Worm (Caenorhabditis elegans): ENCODE results near the gene gcy-13.
A peak's percentile ranks its signal among the peaks of the same experiment; 100 is the strongest.

Gene gcy-13

DNA sequence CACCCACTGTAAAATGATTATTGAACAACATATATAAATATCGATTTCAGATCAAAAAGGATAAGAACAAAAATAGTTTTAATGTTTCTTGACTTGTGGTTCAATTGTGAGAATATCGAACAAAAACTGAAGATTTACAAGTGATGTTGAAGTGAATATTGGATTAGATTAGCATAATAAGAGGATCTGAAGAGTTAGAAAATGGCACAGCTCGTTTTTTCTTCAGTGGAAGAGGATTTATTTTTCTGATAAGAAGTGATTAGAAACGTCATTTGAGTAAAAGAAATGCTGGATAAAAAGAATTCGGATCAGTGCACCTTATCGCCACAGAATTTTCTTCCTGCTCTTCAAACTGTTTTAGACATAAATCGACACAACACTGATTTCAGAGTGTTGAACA, 26.4 kb upstream of the gcy-13 start, which contains the start of gene twk-14:
Gene twk-14, minus strand, starts transcription at position 8 of the 400 bp plus-strand sequence.
- TF ChIP-seq tlp-1 (tag; optimal IDR thresholded peaks at IDR 0.05), result no peak
- no peak for TF ChIP-seq ztf-11 (tag; optimal IDR thresholded peaks at IDR 0.05)
- peak; percentile 9 for TF ChIP-seq egl-13 (tag; optimal IDR thresholded peaks at IDR 0.05)
- TF ChIP-seq nhr-28 (tag; optimal IDR thresholded peaks at IDR 0.05), result no peak
- TF ChIP-seq lin-39 (tag; optimal IDR thresholded peaks at IDR 0.05), result no peak
- no peak for TF ChIP-seq blmp-1 (tag; optimal IDR thresholded peaks at IDR 0.05)
- no peak for TF ChIP-seq hlh-17 (GFP tag; optimal IDR thresholded peaks at IDR 0.05; ENCODE audit: borderline replicate concordance)
- no peak for TF ChIP-seq irx-1 (tag; optimal IDR thresholded peaks at IDR 0.05)
- no peak for TF ChIP-seq nhr-47 (tag; optimal IDR thresholded peaks at IDR 0.05)
- peak; percentile 90 for TF ChIP-seq dsc-1 (tag; optimal IDR thresholded peaks at IDR 0.05)
- no peak for TF ChIP-seq alr-1 (tag; optimal IDR thresholded peaks at IDR 0.05; ENCODE audit: borderline replicate concordance)
- TF ChIP-seq nhr-12 (tag; optimal IDR thresholded peaks at IDR 0.05), result no peak
- TF ChIP-seq nhr-20 (tag; optimal IDR thresholded peaks at IDR 0.05), result no peak
- no peak for TF ChIP-seq unc-86 (tag; optimal IDR thresholded peaks at IDR 0.05)
- TF ChIP-seq nhr-76 (tag; optimal IDR thresholded peaks at IDR 0.05), result no peak
- TF ChIP-seq pax-3 (tag; optimal IDR thresholded peaks at IDR 0.05), result peak; percentile 48
- TF ChIP-seq lir-3 (tag; optimal IDR thresholded peaks at IDR 0.05; ENCODE audit: poor library complexity), result no peak
- no peak for TF ChIP-seq mef-2 (tag; optimal IDR thresholded peaks at IDR 0.05)

DNA sequence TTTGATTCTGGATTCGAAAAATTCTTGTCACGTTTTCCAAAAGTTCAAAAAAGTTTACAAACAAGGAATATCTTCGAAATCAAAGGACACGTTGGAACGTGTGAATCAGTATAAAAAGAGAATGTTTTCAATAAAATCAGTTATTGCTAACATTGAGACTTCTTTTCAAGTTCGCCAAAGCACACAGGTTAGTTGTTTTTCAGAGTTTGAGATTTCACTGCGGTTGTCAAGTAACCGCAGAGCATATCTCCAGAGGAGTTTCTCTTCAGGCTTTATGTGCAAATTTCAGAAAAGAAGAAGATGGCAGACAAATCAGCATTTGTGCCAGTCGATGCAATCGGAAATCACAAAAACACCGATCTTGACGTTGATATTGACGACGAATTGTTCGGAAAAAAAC, 16.8 kb upstream of the gcy-13 start, which contains the start of gene K01D12.15:
Gene K01D12.15, plus strand, starts transcription at position 301 of the 400 bp plus-strand sequence.
- TF ChIP-seq dpl-1 (GFP tag; optimal IDR thresholded peaks at IDR 0.05) (no peak), F16B12.6 (tag; optimal IDR thresholded peaks at IDR 0.05) (no peak), nhr-237 (tag; optimal IDR thresholded peaks at IDR 0.05) (no peak), tlp-1 (tag; optimal IDR thresholded peaks at IDR 0.05) (no peak), elt-3 (tag; optimal IDR thresholded peaks at IDR 0.05) (no peak), nhr-28 (tag; optimal IDR thresholded peaks at IDR 0.05) (no peak), nhr-71 (tag; optimal IDR thresholded peaks at IDR 0.05) (no peak), unc-62 (GFP tag; optimal IDR thresholded peaks at IDR 0.05) (no peak), alr-1 (tag; optimal IDR thresholded peaks at IDR 0.05; ENCODE audit: borderline replicate concordance) (no peak), nhr-47 (tag; optimal IDR thresholded peaks at IDR 0.05) (no peak), blmp-1 (tag; optimal IDR thresholded peaks at IDR 0.05) (no peak), unc-30 (tag; optimal IDR thresholded peaks at IDR 0.05) (no peak), lsy-2 (tag; optimal IDR thresholded peaks at IDR 0.05) (no peak), nhr-12 (tag; optimal IDR thresholded peaks at IDR 0.05) (no peak), sup-37 (GFP tag; optimal IDR thresholded peaks at IDR 0.05) (no peak)

DNA sequence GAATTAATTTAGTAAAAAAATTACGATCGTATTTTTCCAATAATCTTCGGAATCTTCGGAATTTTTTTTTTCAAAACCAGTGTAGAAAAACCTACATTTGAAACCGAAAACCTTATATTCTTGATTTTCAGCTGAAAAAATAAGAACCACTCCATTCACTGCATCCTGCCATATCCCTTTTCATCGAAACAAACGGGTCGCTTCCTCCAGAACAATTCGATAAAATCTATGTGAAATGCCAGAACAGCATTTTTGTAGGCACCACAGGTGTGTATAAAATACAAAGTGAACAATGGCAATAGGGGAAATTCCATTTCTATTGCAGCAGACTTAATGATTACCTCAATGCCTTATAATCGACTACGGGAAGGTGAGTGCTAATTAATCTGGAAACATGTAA, 7.9 kb upstream of the gcy-13 start, which contains the start of gene K01D12.1:
Gene K01D12.1, plus strand, starts transcription at position 301 of the 400 bp plus-strand sequence.
- no peak for TF ChIP-seq blmp-1 (tag; optimal IDR thresholded peaks at IDR 0.05)
- no peak for TF ChIP-seq nhr-12 (tag; optimal IDR thresholded peaks at IDR 0.05)
- no peak for TF ChIP-seq mef-2 (tag; optimal IDR thresholded peaks at IDR 0.05)
- no peak for TF ChIP-seq irx-1 (tag; optimal IDR thresholded peaks at IDR 0.05)
- TF ChIP-seq zip-4 (GFP tag; optimal IDR thresholded peaks at IDR 0.05), result no peak
- TF ChIP-seq ceh-63 (GFP tag; optimal IDR thresholded peaks at IDR 0.05), result no peak
- no peak for TF ChIP-seq hpl-2 (GFP tag; optimal IDR thresholded peaks at IDR 0.05)
- no peak for TF ChIP-seq hlh-17 (GFP tag; optimal IDR thresholded peaks at IDR 0.05; ENCODE audit: borderline replicate concordance)
- no peak for TF ChIP-seq hlh-4 (tag; optimal IDR thresholded peaks at IDR 0.05)
- no peak for TF ChIP-seq lin-35 (GFP tag; optimal IDR thresholded peaks at IDR 0.05)
- TF ChIP-seq nhr-20 (tag; optimal IDR thresholded peaks at IDR 0.05), result no peak
- TF ChIP-seq unc-30 (tag; optimal IDR thresholded peaks at IDR 0.05), result no peak
- no peak for TF ChIP-seq lin-14 (GFP tag; optimal IDR thresholded peaks at IDR 0.05)
- TF ChIP-seq ces-1 (GFP tag; optimal IDR thresholded peaks at IDR 0.05), result no peak
- TF ChIP-seq C34B4.2 (tag; optimal IDR thresholded peaks at IDR 0.05), result no peak
- TF ChIP-seq fos-1 (tag; optimal IDR thresholded peaks at IDR 0.05), result no peak
- no peak for TF ChIP-seq nhr-77 (tag; optimal IDR thresholded peaks at IDR 0.05)

Measured in whole organism, L1 larva.